Worm (Caenorhabditis elegans): ENCODE results near the gene glb-1.

DNA sequence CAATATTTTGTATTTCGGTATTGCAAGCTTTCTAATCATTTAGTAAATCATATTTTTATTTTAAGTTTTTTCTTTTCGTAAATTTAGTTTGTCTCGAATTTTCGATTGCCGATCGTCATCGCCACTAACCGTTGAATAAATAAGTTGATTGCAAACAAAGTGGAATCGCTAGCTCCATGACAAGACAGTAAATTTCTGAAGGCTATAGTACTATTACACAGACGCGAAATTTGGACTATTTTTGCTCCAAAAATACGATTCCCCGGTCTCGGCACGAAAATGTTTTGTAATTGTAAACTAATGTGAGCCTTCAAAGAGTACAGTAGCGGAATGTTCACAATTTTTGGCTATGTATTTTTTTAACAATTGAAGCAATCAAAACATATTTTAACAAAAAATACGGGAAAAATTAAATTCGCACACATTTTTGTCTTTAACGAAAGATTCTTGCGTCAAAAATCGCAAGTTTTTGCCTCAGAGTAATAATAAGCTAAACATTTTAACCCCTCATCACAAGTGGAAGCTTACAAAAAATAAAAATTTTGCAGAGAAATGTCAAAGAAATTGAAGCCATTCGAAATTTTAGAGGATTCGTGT lies 11.4 kb downstream of the glb-1 start, which contains the start of gene tpk-1:
- TF ChIP-seq ref-1 (GFP tag; conservative IDR thresholded peaks at IDR 0.05), result no peak
- TF ChIP-seq klf-2 (GFP tag; conservative IDR thresholded peaks at IDR 0.05), result no peak
- TF ChIP-seq tab-1 (GFP tag; IDR thresholded peaks at IDR 0.05), result no peak
- no peak for TF ChIP-seq T22C8.4 (GFP tag; IDR thresholded peaks at IDR 0.05)
- no peak for TF ChIP-seq ztf-23 (GFP tag; IDR thresholded peaks at IDR 0.05)

Measured in whole organism, midembryonic.